Worm (Caenorhabditis elegans) whole organism, late embryonic: ENCODE measurements around the gene srx-41.
"Not testable (repeated sequence)": the region's sequence is repeated elsewhere in the genome, so short reads cannot be mapped to it uniquely, and the experiment has no call there.

Experiments used
- C08G9.2 ChIP-seq: sonication (generic microtip); optimal IDR thresholded peaks from 2 replicates; lab custom pipeline; 2016; ENCODE audit warnings: mild to moderate bottlenecking, missing genetic modification characterization, moderate library complexity, missing compliant biosample characterization
- C38D4.7 ChIP-seq: fragments of 200-800 bp; sonication (Bioruptor generic); optimal IDR thresholded peaks from 2 replicates; lab custom pipeline; 2018; ENCODE audit warnings: mild to moderate bottlenecking, missing genetic modification characterization, moderate library complexity, missing compliant biosample characterization
- F13H6.1 ChIP-seq: sonication (generic microtip); optimal IDR thresholded peaks from 2 replicates; lab custom pipeline; 2016; ENCODE audit warnings: missing genetic modification characterization, missing compliant biosample characterization
- K09A11.1 ChIP-seq: sonication (generic microtip); optimal IDR thresholded peaks from 2 replicates; lab custom pipeline; 2017; ENCODE audit warnings: antibody characterized with exemption, mild to moderate bottlenecking, missing genetic modification characterization, missing compliant biosample characterization; ENCODE audit not compliant: insufficient read depth
- Y22D7AL.16 ChIP-seq: sonication (generic microtip); optimal IDR thresholded peaks from 2 replicates; lab custom pipeline; 2016; ENCODE audit warnings: missing genetic modification characterization, missing compliant biosample characterization
- ama-1 ChIP-seq: fragments of 150-350 bp; optimal IDR thresholded peaks from 2 replicates; lab custom pipeline; 2014
- ceh-14 ChIP-seq: sonication (generic microtip); optimal IDR thresholded peaks from 2 replicates; lab custom pipeline; 2016; ENCODE audit warnings: missing genotype, missing genetic modification characterization, missing compliant biosample characterization
- ceh-2 ChIP-seq: sonication (generic microtip); optimal IDR thresholded peaks from 2 replicates; lab custom pipeline; 2016; ENCODE audit warnings: missing genotype, missing genetic modification characterization, missing compliant biosample characterization
- ceh-22 ChIP-seq: sonication (generic microtip); optimal IDR thresholded peaks from 2 replicates; lab custom pipeline; 2017; ENCODE audit warnings: missing biosample characterization, missing genetic modification characterization
- ceh-24 ChIP-seq: sonication (generic microtip); optimal IDR thresholded peaks from 2 replicates; lab custom pipeline; 2016; ENCODE audit warnings: mild to moderate bottlenecking, missing genetic modification characterization, missing compliant biosample characterization
- ceh-31 ChIP-seq: sonication (generic microtip); optimal IDR thresholded peaks from 2 replicates; lab custom pipeline; 2016; ENCODE audit warnings: missing genetic modification characterization, missing compliant biosample characterization
- ceh-34 ChIP-seq: sonication (generic microtip); optimal IDR thresholded peaks from 2 replicates; lab custom pipeline; 2016; ENCODE audit warnings: mild to moderate bottlenecking, missing genetic modification characterization, missing compliant biosample characterization
- ceh-45 ChIP-seq: fragments of 200-800 bp; sonication (Bioruptor generic); IDR thresholded peaks from 2 replicates; pipeline ENCODE4 v1.3.6; 2022; ENCODE audit warnings: missing genetic modification reagents, missing genetic modification characterization, missing compliant biosample characterization
- che-1 ChIP-seq: sonication (generic microtip); optimal IDR thresholded peaks from 2 replicates; lab custom pipeline; 2016; ENCODE audit warnings: mild to moderate bottlenecking, missing genetic modification characterization, missing compliant biosample characterization
- dmd-4 ChIP-seq: sonication (generic microtip); optimal IDR thresholded peaks from 2 replicates; lab custom pipeline; 2016; ENCODE audit warnings: borderline replicate concordance, missing genetic modification characterization, missing compliant biosample characterization
- elt-2 ChIP-seq: sonication (generic microtip); optimal IDR thresholded peaks from 2 replicates; lab custom pipeline; 2016; ENCODE audit warnings: missing genetic modification reagents, missing genetic modification characterization, missing compliant biosample characterization
- ets-4 ChIP-seq: sonication (generic microtip); optimal IDR thresholded peaks from 2 replicates; lab custom pipeline; 2016; ENCODE audit warnings: missing genetic modification characterization, missing compliant biosample characterization
- eyg-1 ChIP-seq: sonication (generic microtip); optimal IDR thresholded peaks from 2 replicates; lab custom pipeline; 2016; ENCODE audit warnings: missing genotype, missing genetic modification characterization, missing compliant biosample characterization
- fkh-10 ChIP-seq: fragments of 150-350 bp; optimal IDR thresholded peaks from 2 replicates; lab custom pipeline; 2014; ENCODE audit warnings: missing biosample characterization, missing genetic modification reagents, missing genetic modification characterization
- fkh-6 ChIP-seq: sonication (generic microtip); optimal IDR thresholded peaks from 2 replicates; lab custom pipeline; 2016; ENCODE audit warnings: missing genetic modification characterization, missing compliant biosample characterization
- hlh-15 ChIP-seq: sonication (generic microtip); optimal IDR thresholded peaks from 2 replicates; lab custom pipeline; 2016; ENCODE audit warnings: missing genetic modification characterization, missing compliant biosample characterization
- lim-6 ChIP-seq: sonication (generic microtip); optimal IDR thresholded peaks from 2 replicates; lab custom pipeline; 2016; ENCODE audit warnings: missing genetic modification characterization, missing compliant biosample characterization
- lin-11 ChIP-seq: fragments of 200-800 bp; sonication (Bioruptor generic); optimal IDR thresholded peaks from 2 replicates; lab custom pipeline; 2018; ENCODE audit warnings: mild to moderate bottlenecking, missing genetic modification characterization, missing compliant biosample characterization
- mec-3 ChIP-seq: sonication (generic microtip); optimal IDR thresholded peaks from 2 replicates; lab custom pipeline; 2016; ENCODE audit warnings: borderline replicate concordance, missing genetic modification characterization, missing compliant biosample characterization
- nhr-11 ChIP-seq: fragments of 150-350 bp; optimal IDR thresholded peaks from 2 replicates; lab custom pipeline; 2014; ENCODE audit warnings: missing biosample characterization, missing genetic modification characterization
- nhr-232 ChIP-seq: sonication (generic microtip); optimal IDR thresholded peaks from 2 replicates; lab custom pipeline; 2016; ENCODE audit warnings: missing genetic modification characterization, missing compliant biosample characterization
- npax-4 ChIP-seq: sonication (generic microtip); optimal IDR thresholded peaks from 2 replicates; lab custom pipeline; 2016; ENCODE audit warnings: missing genetic modification characterization, missing compliant biosample characterization
- pag-3 ChIP-seq: sonication (generic microtip); optimal IDR thresholded peaks from 2 replicates; lab custom pipeline; 2016; ENCODE audit warnings: missing compliant biosample characterization, missing genetic modification characterization, borderline replicate concordance
- pha-4 ChIP-seq: fragments of 150-350 bp; optimal IDR thresholded peaks from 2 replicates; lab custom pipeline; 2018; ENCODE audit warnings: missing biosample characterization, missing genetic modification reagents, missing genetic modification characterization
- pros-1 ChIP-seq: fragments of 150-350 bp; optimal IDR thresholded peaks from 2 replicates; lab custom pipeline; 2014; ENCODE audit warnings: missing biosample characterization, missing genetic modification reagents, missing genetic modification characterization
- ref-2 ChIP-seq: sonication (generic microtip); optimal IDR thresholded peaks from 2 replicates; lab custom pipeline; 2016; ENCODE audit warnings: missing genetic modification characterization, missing compliant biosample characterization
- rnt-1 ChIP-seq: sonication (generic microtip); optimal IDR thresholded peaks from 2 replicates; lab custom pipeline; 2016; ENCODE audit warnings: missing genetic modification characterization, missing compliant biosample characterization
- sdc-2 ChIP-seq: sonication (generic microtip); optimal IDR thresholded peaks from 2 replicates; lab custom pipeline; 2016; ENCODE audit warnings: missing genotype, missing genetic modification characterization, missing compliant biosample characterization
- sox-2 ChIP-seq: fragments of 200-800 bp; sonication (Bioruptor generic); IDR thresholded peaks from 2 replicates; pipeline ENCODE4 v1.3.6; 2022; ENCODE audit warnings: missing genetic modification reagents, missing genetic modification characterization, missing compliant biosample characterization
- syd-9 ChIP-seq: sonication (generic microtip); optimal IDR thresholded peaks from 2 replicates; lab custom pipeline; 2016; ENCODE audit warnings: mild to moderate bottlenecking, missing genetic modification characterization, moderate library complexity, missing compliant biosample characterization
- tbx-7 ChIP-seq: sonication (generic microtip); optimal IDR thresholded peaks from 2 replicates; lab custom pipeline; 2016; ENCODE audit warnings: missing genotype, missing genetic modification characterization, missing compliant biosample characterization
- ttx-3 ChIP-seq: sonication (generic microtip); optimal IDR thresholded peaks from 2 replicates; lab custom pipeline; 2016; ENCODE audit warnings: missing genetic modification reagents, missing genetic modification characterization, missing compliant biosample characterization
- unc-3 ChIP-seq, 2 experiments: fragments of 200-800 bp in 1 of 2; sonication (Bioruptor generic) in 1 of 2; sonication (generic microtip) in 1 of 2; conservative IDR thresholded peaks in 1 of 2; optimal IDR thresholded peaks in 1 of 2; 2 replicates each; pipeline versions ENCODE4 v1.3.6 to Lab custom; 2016 to 2022; ENCODE audit warnings: missing compliant biosample characterization in 2 of 2, missing genetic modification characterization in 2 of 2, missing genetic modification reagents in 1 of 2
- unc-42 ChIP-seq: sonication (generic microtip); optimal IDR thresholded peaks from 2 replicates; lab custom pipeline; 2016; ENCODE audit warnings: missing genotype, missing genetic modification characterization, missing compliant biosample characterization
- unc-55 ChIP-seq: sonication (generic microtip); optimal IDR thresholded peaks from 2 replicates; lab custom pipeline; 2017; ENCODE audit warnings: missing biosample characterization, missing genetic modification reagents, missing genetic modification characterization
- unc-86 ChIP-seq: sonication (generic microtip); optimal IDR thresholded peaks from 2 replicates; lab custom pipeline; 2016; ENCODE audit warnings: missing genetic modification characterization, missing compliant biosample characterization

The srx-41 gene

DNA sequence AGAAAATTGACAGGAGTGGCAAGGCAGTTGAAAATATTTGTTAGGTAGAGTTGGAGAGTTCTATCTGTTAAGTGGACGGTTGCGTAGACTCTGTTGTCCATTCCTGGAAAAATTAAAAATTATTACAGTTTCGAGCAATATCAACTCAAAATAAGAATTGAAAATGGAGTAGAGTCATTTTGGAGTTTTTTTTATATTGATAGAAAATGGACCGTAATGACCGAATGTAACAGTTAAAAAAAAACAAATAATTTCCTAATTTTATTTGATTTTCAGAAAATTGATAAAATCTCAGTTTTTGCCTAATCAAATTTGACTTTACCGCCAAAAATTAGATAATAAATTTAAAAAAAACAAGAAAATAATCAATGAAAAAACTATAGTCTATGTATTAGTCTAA is 10.0 kb downstream of the srx-41 start, which contains the start of gene F59B1.4:
F59B1.4 (minus strand) TSS at position 101 of the 400 bp plus-strand sequence.
- TF ChIP-seq rnt-1 (tag; lab: Kevin White, UChicago), result no peak
- no peak for TF ChIP-seq npax-4 (tag; lab: Kevin White, UChicago)
- no peak for TF ChIP-seq F13H6.1 (tag; lab: Kevin White, UChicago)
- TF ChIP-seq K09A11.1 (tag; lab: Kevin White, UChicago), result no peak
- TF ChIP-seq C38D4.7 (GFP tag; lab: Kevin White, UChicago), result no peak
- TF ChIP-seq eyg-1 (tag; lab: Kevin White, UChicago), result no peak
- TF ChIP-seq nhr-232 (tag; lab: Kevin White, UChicago), result no peak
- no peak for TF ChIP-seq ceh-14 (tag; lab: Kevin White, UChicago)
- TF ChIP-seq pag-3 (tag; lab: Kevin White, UChicago), result no peak
- no peak for TF ChIP-seq unc-86 (tag; lab: Kevin White, UChicago)
- no peak for TF ChIP-seq ceh-24 (tag; lab: Kevin White, UChicago)
- TF ChIP-seq ama-1 (lab: Kevin White, UChicago), result no peak
- TF ChIP-seq elt-2 (tag; lab: Kevin White, UChicago), result no peak

DNA sequence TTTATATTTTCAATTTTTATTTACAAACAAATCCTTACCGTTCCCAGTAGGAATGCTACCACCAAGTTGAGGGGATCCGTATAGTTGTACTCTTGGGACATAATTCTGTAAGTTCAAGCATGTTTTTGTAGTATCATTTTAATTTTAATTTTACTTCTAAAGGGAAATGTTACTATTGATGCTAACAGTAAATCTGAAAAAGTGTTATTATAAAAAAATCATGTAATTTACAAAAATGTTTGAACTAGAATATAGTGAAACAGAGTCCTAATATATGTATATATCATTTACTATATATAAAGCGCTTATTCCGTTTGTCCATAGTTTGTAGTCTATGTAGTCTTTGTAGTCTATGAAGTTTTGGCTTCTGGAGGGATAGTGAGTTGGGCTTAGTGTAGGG is 16.4 kb downstream of the srx-41 start, which contains the start of gene srx-93:
srx-93 (minus strand) TSS at position 101 of the 400 bp plus-strand sequence.
- not testable (repeated sequence) for TF ChIP-seq lin-11 (tag; lab: Kevin White, UChicago); syd-9 (tag; lab: Kevin White, UChicago); unc-3 (GFP tag; conservative IDR thresholded peaks at IDR 0.05; lab: Robert Waterston, UW); unc-3 (tag; optimal IDR thresholded peaks at IDR 0.05; lab: Kevin White, UChicago)
- TF ChIP-seq, all 69 proteins: peak for 0; not testable (repeated sequence) for 69

DNA sequence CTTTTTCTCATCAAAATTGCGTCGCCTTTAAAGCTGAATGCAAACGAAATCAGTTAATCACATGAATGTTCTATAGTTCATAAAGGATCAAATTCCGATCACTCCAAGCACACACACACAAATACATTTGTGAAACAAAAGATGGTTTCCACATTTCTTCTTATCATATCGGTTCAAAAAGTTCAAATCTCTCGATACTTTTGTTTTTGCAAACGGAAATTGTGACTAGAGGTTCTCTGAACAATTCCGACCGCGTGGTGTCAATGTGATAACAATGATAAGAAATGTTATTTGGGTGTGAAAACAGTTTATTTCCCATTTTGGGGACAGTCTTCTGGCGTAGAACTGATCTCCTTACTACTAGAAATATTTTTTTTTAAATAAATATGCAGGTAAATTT is 20.1 kb downstream of the srx-41 start:
- TF ChIP-seq unc-55 (GFP tag; lab: Kevin White, UChicago), result no peak
- TF ChIP-seq tbx-7 (tag; lab: Kevin White, UChicago), result no peak
- TF ChIP-seq unc-42, result no peak
- no peak for TF ChIP-seq ref-2
- no peak for TF ChIP-seq ceh-45 (GFP tag; lab: Robert Waterston, UW)
- TF ChIP-seq ceh-24 (tag; lab: Kevin White, UChicago), result no peak
- TF ChIP-seq ets-4 (tag; lab: Kevin White, UChicago), result no peak
- TF ChIP-seq pha-4 (tag; lab: Kevin White, UChicago), result no peak
- TF ChIP-seq nhr-11 (tag; lab: Kevin White, UChicago), result no peak
- no peak for TF ChIP-seq ceh-31 (tag; lab: Kevin White, UChicago)
- no peak for TF ChIP-seq C38D4.7 (GFP tag; lab: Kevin White, UChicago)
- TF ChIP-seq unc-3 (GFP tag; conservative IDR thresholded peaks at IDR 0.05; lab: Robert Waterston, UW), result no peak
- no peak for TF ChIP-seq unc-3 (tag; optimal IDR thresholded peaks at IDR 0.05; lab: Kevin White, UChicago)
- TF ChIP-seq ceh-34 (tag; lab: Kevin White, UChicago), result no peak
- no peak for TF ChIP-seq pros-1 (tag; lab: Kevin White, UChicago)
- no peak for TF ChIP-seq che-1 (tag; lab: Kevin White, UChicago)
- no peak for TF ChIP-seq ceh-2 (tag; lab: Kevin White, UChicago)
- TF ChIP-seq Y22D7AL.16 (tag; lab: Kevin White, UChicago), result no peak
- TF ChIP-seq sdc-2 (tag; lab: Kevin White, UChicago), result no peak
- no peak for TF ChIP-seq sox-2 (GFP tag; lab: Robert Waterston, UW)
- TF ChIP-seq ceh-22 (tag; lab: Kevin White, UChicago), result no peak

DNA sequence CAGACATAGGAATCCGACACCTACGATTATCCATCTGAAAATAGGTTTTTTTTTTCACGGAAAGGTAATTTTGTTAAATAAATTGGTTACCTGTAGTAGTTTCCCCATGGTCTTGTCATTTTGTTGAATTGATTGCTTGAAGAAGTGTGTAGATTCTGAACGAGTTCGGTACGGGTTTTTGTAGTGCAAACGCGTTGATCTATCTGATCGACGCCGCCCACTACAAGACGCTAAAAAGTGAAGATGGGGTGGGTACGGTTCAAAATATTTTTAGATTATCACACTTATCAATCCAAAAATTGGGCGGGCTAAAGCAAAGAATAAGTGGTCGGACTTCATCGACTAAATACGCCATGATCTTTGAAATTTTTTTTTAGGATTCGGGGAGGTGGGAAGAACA is 22.6 kb downstream of the srx-41 start, which contains the start of gene T22F3.11:
T22F3.11 (minus strand) TSS at position 157 of the 400 bp plus-strand sequence.
- no peak for TF ChIP-seq dmd-4 (tag; lab: Kevin White, UChicago)
- no peak for TF ChIP-seq ets-4 (tag; lab: Kevin White, UChicago)
- no peak for TF ChIP-seq mec-3 (tag; lab: Kevin White, UChicago)
- no peak for TF ChIP-seq rnt-1 (tag; lab: Kevin White, UChicago)
- TF ChIP-seq ceh-24 (tag; lab: Kevin White, UChicago), result no peak
- TF ChIP-seq fkh-6, result no peak
- TF ChIP-seq fkh-10 (GFP tag; lab: Kevin White, UChicago), result no peak
- TF ChIP-seq sox-2 (GFP tag; lab: Robert Waterston, UW), result no peak
- TF ChIP-seq unc-86 (tag; lab: Kevin White, UChicago), result no peak
- TF ChIP-seq lim-6 (tag; lab: Kevin White, UChicago), result no peak
- TF ChIP-seq ttx-3 (tag; lab: Kevin White, UChicago), result no peak
- TF ChIP-seq hlh-15 (tag; lab: Kevin White, UChicago), result no peak
- no peak for TF ChIP-seq C08G9.2 (tag; lab: Kevin White, UChicago)
- no peak for TF ChIP-seq ceh-34 (tag; lab: Kevin White, UChicago)
